Fruit fly (Drosophila melanogaster) whole organism, wandering third instar larva: Measurements from ENCODE around the gene tank.
A peak's percentile ranks its signal among the peaks of the same experiment; 100 is the strongest.

Experiments
- Abd-B ChIP-seq: fragments of >200 bp; optimal IDR thresholded peaks from 2 replicates; lab custom pipeline; 2017; ENCODE audit warnings: missing biosample characterization, missing genetic modification characterization
- CG32264 ChIP-seq: fragments of 200-800 bp; sonication (Bioruptor generic); optimal IDR thresholded peaks from 2 replicates; lab custom pipeline; 2016; ENCODE audit warnings: missing biosample characterization, missing genetic modification characterization
- CG9705 ChIP-seq: fragments of 200-800 bp; sonication (Bioruptor generic); optimal IDR thresholded peaks from 2 replicates; lab custom pipeline; 2018; ENCODE audit warnings: missing biosample characterization, mild to moderate bottlenecking, missing genetic modification characterization
- CrebA ChIP-seq: fragments of 200-800 bp; sonication (Bioruptor generic); optimal IDR thresholded peaks from 2 replicates; lab custom pipeline; 2016; ENCODE audit warnings: missing biosample characterization, mild to moderate bottlenecking, missing genetic modification characterization, borderline replicate concordance
- Dfd ChIP-seq: fragments of >200 bp; optimal IDR thresholded peaks from 2 replicates; lab custom pipeline; 2017; ENCODE audit warnings: missing biosample characterization, missing genetic modification characterization
- Dif ChIP-seq: fragments of 200-275, 200-300 bp; sonication (Bioruptor generic); optimal IDR thresholded peaks from 2 replicates; lab custom pipeline; 2018; ENCODE audit warnings: missing biosample characterization, missing genetic modification characterization; ENCODE audit not compliant: partially characterized antibody
- GATAd ChIP-seq: sonication (Bioruptor generic); optimal IDR thresholded peaks from 2 replicates; lab custom pipeline; 2016; ENCODE audit warnings: missing biosample characterization, missing genetic modification characterization
- HLH106 ChIP-seq: fragments of 200-800 bp; optimal IDR thresholded peaks from 3 replicates; lab custom pipeline; 2019; ENCODE audit warnings: missing biosample characterization, mild to moderate bottlenecking, missing genetic modification characterization, moderate library complexity
- Hnf4 ChIP-seq: fragments of 200-800 bp; sonication (Bioruptor generic); optimal IDR thresholded peaks from 2 replicates; lab custom pipeline; 2016; ENCODE audit warnings: missing biosample characterization, mild to moderate bottlenecking, missing genetic modification characterization
- Hr78 ChIP-seq: fragments of >200 bp; optimal IDR thresholded peaks from 2 replicates; lab custom pipeline; 2017; ENCODE audit warnings: missing biosample characterization, missing genetic modification characterization
- Hr83 ChIP-seq: fragments of 200-300 bp; sonication (Bioruptor generic); optimal IDR thresholded peaks from 2 replicates; lab custom pipeline; 2016; ENCODE audit warnings: missing biosample characterization, mild to moderate bottlenecking, missing genetic modification characterization, moderate library complexity; ENCODE audit not compliant: poor library complexity, severe bottlenecking
- Jra ChIP-seq: sonication (Bioruptor generic); optimal IDR thresholded peaks from 2 replicates; lab custom pipeline; 2016; ENCODE audit warnings: missing biosample characterization, missing genetic modification characterization
- Mio ChIP-seq: sonication (Bioruptor generic); optimal IDR thresholded peaks from 2 replicates; lab custom pipeline; 2016; ENCODE audit warnings: missing biosample characterization, missing genetic modification characterization
- Myc ChIP-seq: fragments of >200 bp; optimal IDR thresholded peaks from 2 replicates; lab custom pipeline; 2017
- N ChIP-seq: fragments of >200 bp; optimal IDR thresholded peaks from 2 replicates; lab custom pipeline; 2018; ENCODE audit warnings: missing biosample characterization, missing external identifiers, missing genetic modification characterization
- OdsH ChIP-seq: fragments of 200-800 bp; sonication (Bioruptor generic); optimal IDR thresholded peaks from 2 replicates; lab custom pipeline; 2016; ENCODE audit warnings: missing biosample characterization, mild to moderate bottlenecking, missing genetic modification characterization
- Rel ChIP-seq, 2 experiments: fragments of 200-800 bp; sonication (Bioruptor generic) in 1 of 2; optimal IDR thresholded peaks; 2 replicates in 1 of 2; 3 replicates in 1 of 2; lab custom pipeline; 2016 to 2019; ENCODE audit warnings: mild to moderate bottlenecking in 2 of 2, missing biosample characterization in 2 of 2, missing genetic modification characterization in 2 of 2, moderate library complexity in 1 of 2
- Sp1 ChIP-seq: fragments of 200-800 bp; sonication (Bioruptor generic); optimal IDR thresholded peaks from 3 replicates; lab custom pipeline; 2019; ENCODE audit warnings: missing biosample characterization, mild to moderate bottlenecking, missing genetic modification characterization, moderate library complexity
- Vsx2 ChIP-seq: fragments of 200-300, 225-300 bp; sonication (Bioruptor generic); optimal IDR thresholded peaks from 2 replicates; lab custom pipeline; 2018; ENCODE audit warnings: missing biosample characterization, missing genetic modification characterization; ENCODE audit not compliant: partially characterized antibody
- br ChIP-seq: fragments of 200-800 bp; sonication (Bioruptor generic); optimal IDR thresholded peaks from 2 replicates; lab custom pipeline; 2016; ENCODE audit warnings: missing biosample characterization, missing genetic modification characterization
- brk ChIP-seq: fragments of 200-800 bp; sonication (Bioruptor generic); optimal IDR thresholded peaks from 2 replicates; lab custom pipeline; 2016; ENCODE audit warnings: missing biosample characterization, mild to moderate bottlenecking, missing genetic modification characterization
- dl ChIP-seq, 2 experiments: fragments of 175-275, 200-275 bp in 1 of 2; fragments of 200-275 bp in 1 of 2; sonication (Bioruptor generic); optimal IDR thresholded peaks; lab custom pipeline; 2018; ENCODE audit warnings: mild to moderate bottlenecking in 2 of 2, missing biosample characterization in 2 of 2, missing genetic modification characterization in 2 of 2, moderate library complexity in 2 of 2; ENCODE audit not compliant: partially characterized antibody in 2 of 2, insufficient read depth in 1 of 2
- dmrt93B ChIP-seq: fragments of 200-800 bp; sonication (Bioruptor generic); optimal IDR thresholded peaks from 2 replicates; lab custom pipeline; 2018; ENCODE audit warnings: missing biosample characterization, mild to moderate bottlenecking, missing genetic modification characterization
- dsf ChIP-seq: sonication (Bioruptor generic); optimal IDR thresholded peaks from 2 replicates; lab custom pipeline; 2016; ENCODE audit warnings: missing biosample characterization, missing genetic modification characterization, borderline replicate concordance
- ey ChIP-seq: fragments of 200-800 bp; sonication (Bioruptor generic); optimal IDR thresholded peaks from 2 replicates; lab custom pipeline; 2016; ENCODE audit warnings: missing biosample characterization, missing genetic modification characterization
- foxo ChIP-seq, 2 experiments: fragments of 200-800 bp; sonication (Bioruptor generic); optimal IDR thresholded peaks; 2 replicates in 1 of 2; 3 replicates in 1 of 2; lab custom pipeline; 2016 to 2017; ENCODE audit warnings: missing biosample characterization in 2 of 2, missing genetic modification characterization in 2 of 2
- fru ChIP-seq: fragments of 200-800 bp; sonication (Bioruptor generic); optimal IDR thresholded peaks from 3 replicates; lab custom pipeline; 2016; ENCODE audit warnings: missing biosample characterization, mild to moderate bottlenecking, missing genetic modification characterization
- h ChIP-seq: fragments of 200-800 bp; sonication (Bioruptor generic); optimal IDR thresholded peaks from 3 replicates; lab custom pipeline; 2016; ENCODE audit warnings: missing biosample characterization, mild to moderate bottlenecking, missing genetic modification characterization
- jim ChIP-seq: fragments of 175-275, 200-325 bp; sonication (Bioruptor generic); optimal IDR thresholded peaks from 2 replicates; lab custom pipeline; 2016; ENCODE audit warnings: missing biosample characterization, mild to moderate bottlenecking, missing genetic modification characterization
- lola ChIP-seq: fragments of >200 bp; optimal IDR thresholded peaks from 2 replicates; lab custom pipeline; 2017; ENCODE audit warnings: missing biosample characterization, missing genetic modification characterization
- pan ChIP-seq: fragments of >200 bp; optimal IDR thresholded peaks from 2 replicates; lab custom pipeline; 2017
- psq ChIP-seq: fragments of 200-800 bp; sonication (Bioruptor generic); optimal IDR thresholded peaks from 3 replicates; lab custom pipeline; 2017; ENCODE audit warnings: missing biosample characterization, mild to moderate bottlenecking, missing genetic modification characterization, moderate library complexity
- rgr ChIP-seq: fragments of 200-800 bp; sonication (Bioruptor generic); optimal IDR thresholded peaks from 3 replicates; lab custom pipeline; 2016; ENCODE audit warnings: missing biosample characterization, mild to moderate bottlenecking, missing genetic modification characterization
- sage ChIP-seq: fragments of 200-800 bp; sonication (Bioruptor generic); optimal IDR thresholded peaks from 2 replicates; lab custom pipeline; 2016; ENCODE audit warnings: missing biosample characterization, mild to moderate bottlenecking, missing genetic modification characterization
- sv ChIP-seq: fragments of 200-800 bp; sonication (Bioruptor generic); optimal IDR thresholded peaks from 3 replicates; lab custom pipeline; 2016; ENCODE audit warnings: missing biosample characterization, missing genetic modification characterization
- tai ChIP-seq: sonication (Bioruptor generic); optimal IDR thresholded peaks from 2 replicates; lab custom pipeline; 2016; ENCODE audit warnings: missing biosample characterization, missing genetic modification characterization
- usp ChIP-seq: fragments of >200 bp; optimal IDR thresholded peaks from 2 replicates; lab custom pipeline; 2017; ENCODE audit warnings: missing biosample characterization, missing genetic modification characterization
- woc ChIP-seq: sonication (Bioruptor generic); optimal IDR thresholded peaks from 2 replicates; lab custom pipeline; 2016; ENCODE audit warnings: missing biosample characterization, mild to moderate bottlenecking, missing genetic modification characterization

The tank gene

dm6 chr2L:4812261-4813022 lies 25.4 kb downstream of the tank start, which contains the start of gene CG15629:
CG15629 (plus strand) TSS chr2L:4813009.
- TF ChIP-seq Hnf4 (GFP tag; lab: Kevin White, UChicago): no peak
- no peak for TF ChIP-seq CG9705
- no peak for TF ChIP-seq Jra (GFP tag; lab: Kevin White, UChicago)
- no peak for TF ChIP-seq woc (GFP tag; lab: Kevin White, UChicago)
- TF ChIP-seq rgr (GFP tag; lab: Kevin White, UChicago): no peak
- no peak for TF ChIP-seq sage (GFP tag; lab: Kevin White, UChicago)
- no peak for TF ChIP-seq Hr83 (GFP tag; lab: Kevin White, UChicago)
- TF ChIP-seq psq: no peak
- no peak for TF ChIP-seq dmrt93B (GFP tag; lab: Kevin White, UChicago)
- no peak for TF ChIP-seq Hr78
- no peak for TF ChIP-seq dsf
- TF ChIP-seq GATAd (GFP tag; lab: Kevin White, UChicago): no peak
- TF ChIP-seq Sp1 (GFP tag; lab: Kevin White, UChicago): no peak
- no peak for TF ChIP-seq Abd-B (GFP tag; lab: Kevin White, UChicago)
- TF ChIP-seq tai (GFP tag; lab: Kevin White, UChicago): peak; percentile 49
- no peak for TF ChIP-seq Mio (GFP tag; lab: Kevin White, UChicago)
- peak; percentile 40 for TF ChIP-seq brk (GFP tag; lab: Kevin White, UChicago)
- TF ChIP-seq Myc (lab: Kevin White, UChicago): peak; percentile 81
- no peak for TF ChIP-seq HLH106 (tag; lab: Kevin White, UChicago)
- no peak for TF ChIP-seq Dif (GFP tag; lab: Kevin White, UChicago)
- peak; percentile 18 for TF ChIP-seq N (GFP tag; lab: Kevin White, UChicago)

dm6 chr2L:4811491-4812058 lies 26.2 kb downstream of the tank start:
- TF ChIP-seq tai (GFP tag; lab: Kevin White, UChicago) (no peak), pan (lab: Kevin White, UChicago) (no peak), ey (GFP tag; lab: Kevin White, UChicago) (no peak), HLH106 (tag; lab: Kevin White, UChicago) (peak; percentile 14), dl (GFP tag; optimal IDR thresholded peaks at IDR 0.05; lab: Kevin White, UChicago; ENCODE audit: insufficient read depth in 1 of 2, partially characterized antibody in 2 of 2) (peak; percentile 40 to 70), Hr78 (peak; percentile 45), h (GFP tag; lab: Kevin White, UChicago) (no peak), CG9705 (no peak), brk (GFP tag; lab: Kevin White, UChicago) (peak; percentile 47), Abd-B (GFP tag; lab: Kevin White, UChicago) (peak; percentile 75), woc (GFP tag; lab: Kevin White, UChicago) (no peak), Jra (GFP tag; lab: Kevin White, UChicago) (peak; percentile 57), Dfd (GFP tag; lab: Kevin White, UChicago) (no peak), rgr (GFP tag; lab: Kevin White, UChicago) (no peak), jim (GFP tag; lab: Kevin White, UChicago) (no peak), N (GFP tag; lab: Kevin White, UChicago) (peak; percentile 98), Sp1 (GFP tag; lab: Kevin White, UChicago) (no peak), Hnf4 (GFP tag; lab: Kevin White, UChicago) (peak; percentile 21), CG32264 (GFP tag; lab: Kevin White, UChicago) (no peak), CrebA (GFP tag; lab: Kevin White, UChicago) (peak; percentile 95), br (no peak), foxo (GFP tag; optimal IDR thresholded peaks at IDR 0.05; lab: Kevin White, UChicago) (peak in 1 of 2 experiments; percentile 75), fru (GFP tag; lab: Kevin White, UChicago) (peak; percentile 92), dmrt93B (GFP tag; lab: Kevin White, UChicago) (no peak), OdsH (GFP tag; lab: Kevin White, UChicago) (peak; percentile 8), Vsx2 (peak; percentile 76), dsf (no peak), sv (no peak), Hr83 (GFP tag; lab: Kevin White, UChicago) (peak; percentile 24), Rel (GFP tag; optimal IDR thresholded peaks at IDR 0.05; lab: Kevin White, UChicago) (peak; percentile 97), Rel (tag; optimal IDR thresholded peaks at IDR 0.05; lab: Kevin White, UChicago) (peak; percentile 77), lola (no peak), Mio (GFP tag; lab: Kevin White, UChicago) (no peak), usp (GFP tag; lab: Kevin White, UChicago) (no peak), Dif (GFP tag; lab: Kevin White, UChicago) (peak; percentile 94)
